Worm (Caenorhabditis elegans) whole organism, young adult: ENCODE data around the gene T25E12.6.

Experiments used
- die-1 ChIP-seq: sonication (generic microtip); optimal IDR thresholded peaks from 2 replicates; lab custom pipeline; 2016; ENCODE audit warnings: missing genotype, mild to moderate bottlenecking, missing genetic modification characterization, missing compliant biosample characterization
- mel-28 ChIP-seq: sonication (generic microtip); optimal IDR thresholded peaks from 2 replicates; lab custom pipeline; 2016; ENCODE audit warnings: borderline replicate concordance, mild to moderate bottlenecking, missing genetic modification characterization, missing compliant biosample characterization
- nhr-90 ChIP-seq: sonication (generic microtip); optimal IDR thresholded peaks from 2 replicates; lab custom pipeline; 2016; ENCODE audit warnings: missing genotype, mild to moderate bottlenecking, missing genetic modification characterization, missing compliant biosample characterization
- sea-2 ChIP-seq: fragments of 200-800 bp; sonication (Bioruptor generic); IDR thresholded peaks from 2 replicates; pipeline ENCODE4 v1.3.6; 2022; ENCODE audit warnings: missing genetic modification characterization, missing compliant biosample characterization
- unc-62 ChIP-seq: fragments of 150-350 bp; optimal IDR thresholded peaks from 2 replicates; lab custom pipeline; 2014; ENCODE audit warnings: missing biosample characterization, missing genetic modification reagents, missing genetic modification characterization

- no peak for TF ChIP-seq sea-2
- no peak for TF ChIP-seq nhr-90
- TF ChIP-seq die-1: no peak
- TF ChIP-seq unc-62 (GFP tag; lab: Kevin White, UChicago): no peak
- TF ChIP-seq mel-28 (tag; lab: Kevin White, UChicago): no peak
Observed at ce11 chrV:16726915-16727314, 15.3 kb upstream of the T25E12.6 start, which contains the start of gene T25E12.14.
